Worm (Caenorhabditis elegans) whole organism, late embryonic: Measurements from ENCODE around the gene K02A6.4.

Experiments used
- T23F11.4 ChIP-seq: fragments of 200-800 bp; sonication (Bioruptor generic); optimal IDR thresholded peaks from 2 replicates; lab custom pipeline; 2018; ENCODE audit warnings: mild to moderate bottlenecking, missing genetic modification characterization, missing compliant biosample characterization
- ceh-19 ChIP-seq: fragments of 200-800 bp; sonication (Bioruptor generic); optimal IDR thresholded peaks from 2 replicates; lab custom pipeline; 2018; ENCODE audit warnings: mild to moderate bottlenecking, missing genetic modification characterization, missing compliant biosample characterization
- dmd-4 ChIP-seq: sonication (generic microtip); optimal IDR thresholded peaks from 2 replicates; lab custom pipeline; 2016; ENCODE audit warnings: borderline replicate concordance, missing genetic modification characterization, missing compliant biosample characterization
- fkh-6 ChIP-seq: sonication (generic microtip); optimal IDR thresholded peaks from 2 replicates; lab custom pipeline; 2016; ENCODE audit warnings: missing genetic modification characterization, missing compliant biosample characterization
- hlh-13 ChIP-seq: fragments of 200-800 bp; sonication (Bioruptor generic); optimal IDR thresholded peaks from 2 replicates; lab custom pipeline; 2018; ENCODE audit warnings: mild to moderate bottlenecking, missing genetic modification characterization, missing compliant biosample characterization
- lin-11 ChIP-seq: fragments of 200-800 bp; sonication (Bioruptor generic); optimal IDR thresholded peaks from 2 replicates; lab custom pipeline; 2018; ENCODE audit warnings: mild to moderate bottlenecking, missing genetic modification characterization, missing compliant biosample characterization
- pat-9 ChIP-seq: fragments of 200-800 bp; sonication (Bioruptor generic); optimal IDR thresholded peaks from 2 replicates; lab custom pipeline; 2018; ENCODE audit warnings: mild to moderate bottlenecking, missing genetic modification characterization, moderate library complexity, missing compliant biosample characterization
- pros-1 ChIP-seq: fragments of 150-350 bp; optimal IDR thresholded peaks from 2 replicates; lab custom pipeline; 2014; ENCODE audit warnings: missing biosample characterization, missing genetic modification reagents, missing genetic modification characterization
- rnt-1 ChIP-seq: sonication (generic microtip); optimal IDR thresholded peaks from 2 replicates; lab custom pipeline; 2016; ENCODE audit warnings: missing genetic modification characterization, missing compliant biosample characterization
- unc-3 ChIP-seq, 2 experiments: fragments of 200-800 bp in 1 of 2; sonication (Bioruptor generic) in 1 of 2; sonication (generic microtip) in 1 of 2; conservative IDR thresholded peaks in 1 of 2; optimal IDR thresholded peaks in 1 of 2; 2 replicates each; pipeline versions ENCODE4 v1.3.6 to Lab custom; 2016 to 2022; ENCODE audit warnings: missing compliant biosample characterization in 2 of 2, missing genetic modification characterization in 2 of 2, missing genetic modification reagents in 1 of 2

DNA sequence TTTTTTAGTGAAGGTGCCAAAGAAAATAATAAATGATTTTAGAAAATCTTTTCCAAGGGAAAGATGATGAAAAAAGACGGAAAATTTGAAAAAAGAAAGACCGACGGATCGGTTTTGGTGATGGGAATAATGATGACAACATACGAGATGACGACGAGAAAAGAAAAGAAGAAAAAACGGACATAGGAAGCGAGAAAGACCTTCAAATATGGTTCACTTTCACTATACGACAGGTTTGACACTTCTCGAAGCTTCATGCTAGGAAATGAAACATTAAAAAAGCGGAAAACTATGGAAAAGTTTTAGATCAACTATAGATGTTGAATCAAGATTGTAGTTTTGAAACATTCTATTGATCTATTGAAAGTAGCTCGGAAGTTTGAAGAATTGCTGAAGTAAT, 18.3 kb downstream of the K02A6.4 start:
- no peak for TF ChIP-seq pat-9
- no peak for TF ChIP-seq ceh-19 (GFP tag; lab: Kevin White, UChicago)
- TF ChIP-seq hlh-13: no peak
- TF ChIP-seq T23F11.4: no peak
- TF ChIP-seq pros-1 (tag; lab: Kevin White, UChicago): no peak
- no peak for TF ChIP-seq fkh-6 (tag; lab: Kevin White, UChicago)
- no peak for TF ChIP-seq lin-11
- no peak for TF ChIP-seq dmd-4
- no peak for TF ChIP-seq rnt-1
- TF ChIP-seq unc-3 (GFP tag; conservative IDR thresholded peaks at IDR 0.05; lab: Robert Waterston, UW): no peak
- TF ChIP-seq unc-3 (tag; optimal IDR thresholded peaks at IDR 0.05; lab: Kevin White, UChicago): no peak
